Fruit fly (Drosophila melanogaster) whole organism, pupa: Measurements from ENCODE around the gene Fmr1.

Source experiments
- CG10348 ChIP-seq: fragments of 200-800 bp; sonication (Bioruptor generic); IDR thresholded peaks from 2 replicates; pipeline ENCODE4 v1.3.6; 2022; ENCODE audit warnings: missing biosample characterization, missing genetic modification characterization
- CG12605 ChIP-seq: fragments of 200-800 bp; sonication (Bioruptor generic); IDR thresholded peaks from 2 replicates; pipeline ENCODE4 v1.3.6; 2022; ENCODE audit warnings: missing biosample characterization, missing genetic modification characterization
- CG13204 ChIP-seq: fragments of 200-800 bp; sonication (Bioruptor generic); optimal IDR thresholded peaks from 2 replicates; lab custom pipeline; 2018; ENCODE audit warnings: missing biosample characterization, mild to moderate bottlenecking, missing genetic modification characterization, moderate library complexity
- CG14655 ChIP-seq: fragments of 200-800 bp; sonication (Bioruptor generic); optimal IDR thresholded peaks from 3 replicates; lab custom pipeline; 2017; ENCODE audit warnings: mild to moderate bottlenecking, missing biosample characterization, missing genetic modification reagents, missing genetic modification characterization
- CG17806 ChIP-seq: fragments of 200-800 bp; sonication (Bioruptor generic); optimal IDR thresholded peaks from 2 replicates; lab custom pipeline; 2018; ENCODE audit warnings: missing biosample characterization, mild to moderate bottlenecking, missing genetic modification characterization, moderate library complexity
- CG32121 ChIP-seq: fragments of 200-800 bp; sonication (Bioruptor generic); IDR thresholded peaks from 2 replicates; pipeline ENCODE4 v1.3.6; 2022; ENCODE audit warnings: missing biosample characterization, missing genetic modification characterization
- CG34367 ChIP-seq: fragments of 200-800 bp; sonication (Bioruptor generic); optimal IDR thresholded peaks from 2 replicates; lab custom pipeline; 2018; ENCODE audit warnings: missing biosample characterization, mild to moderate bottlenecking, missing genetic modification characterization
- CG4496 ChIP-seq: fragments of 200-800 bp; sonication (Bioruptor generic); IDR thresholded peaks from 3 replicates; pipeline ENCODE4 v1.3.6; 2022; ENCODE audit warnings: missing biosample characterization, missing genetic modification characterization
- CG8159 ChIP-seq: fragments of 200-800 bp; sonication (Bioruptor generic); optimal IDR thresholded peaks from 3 replicates; lab custom pipeline; 2018; ENCODE audit warnings: missing biosample characterization, mild to moderate bottlenecking, missing genetic modification characterization, moderate library complexity
- CG8301 ChIP-seq: fragments of 200-800 bp; sonication (Bioruptor generic); optimal IDR thresholded peaks from 2 replicates; lab custom pipeline; 2018; ENCODE audit warnings: missing biosample characterization, mild to moderate bottlenecking, missing genetic modification characterization
- CG9948 ChIP-seq: fragments of 200-800 bp; sonication (Bioruptor generic); optimal IDR thresholded peaks from 2 replicates; lab custom pipeline; 2018; ENCODE audit warnings: missing biosample characterization, mild to moderate bottlenecking, missing genetic modification characterization, moderate library complexity
- D1 ChIP-seq: fragments of 200-800 bp; sonication (Bioruptor generic); optimal IDR thresholded peaks from 2 replicates; lab custom pipeline; 2018; ENCODE audit warnings: missing biosample characterization, mild to moderate bottlenecking, missing genetic modification characterization, moderate library complexity
- EcR ChIP-seq: fragments of 200-800 bp; sonication (Bioruptor generic); optimal IDR thresholded peaks from 3 replicates; lab custom pipeline; 2019; ENCODE audit warnings: missing biosample characterization, missing genetic modification characterization, mild to moderate bottlenecking, moderate library complexity, missing genetic modification reagents
- Ets98B ChIP-seq: fragments of 200-800 bp; sonication (Bioruptor generic); IDR thresholded peaks from 2 replicates; pipeline ENCODE4 v1.3.6; 2022; ENCODE audit warnings: missing biosample characterization, missing genetic modification characterization
- Pif1A ChIP-seq: fragments of 200-800 bp; sonication (Bioruptor generic); optimal IDR thresholded peaks from 3 replicates; lab custom pipeline; 2016; ENCODE audit warnings: missing biosample characterization, missing genetic modification characterization
- Pif1B ChIP-seq: fragments of 200-800 bp; sonication (Bioruptor generic); optimal IDR thresholded peaks from 3 replicates; lab custom pipeline; 2016; ENCODE audit warnings: missing biosample characterization, missing genetic modification characterization
- Snoo ChIP-seq: fragments of 200-800 bp; sonication (Bioruptor generic); optimal IDR thresholded peaks from 3 replicates; lab custom pipeline; 2017; ENCODE audit warnings: missing biosample characterization, mild to moderate bottlenecking, missing genetic modification characterization, inconsistent platforms
- fd96Ca ChIP-seq: fragments of 200-800 bp; sonication (Bioruptor generic); IDR thresholded peaks from 3 replicates; pipeline ENCODE4 v1.3.6; 2022; ENCODE audit warnings: missing biosample characterization, missing genetic modification characterization
- gl ChIP-seq: fragments of 200-800 bp; sonication (Bioruptor generic); optimal IDR thresholded peaks from 2 replicates; lab custom pipeline; 2018; ENCODE audit warnings: missing biosample characterization, mild to moderate bottlenecking, missing genetic modification characterization
- rn ChIP-seq: fragments of 200-800 bp; sonication (Bioruptor generic); IDR thresholded peaks from 2 replicates; pipeline ENCODE4 v1.3.6; 2022; ENCODE audit warnings: missing biosample characterization, missing genetic modification characterization

Gene Fmr1

DNA sequence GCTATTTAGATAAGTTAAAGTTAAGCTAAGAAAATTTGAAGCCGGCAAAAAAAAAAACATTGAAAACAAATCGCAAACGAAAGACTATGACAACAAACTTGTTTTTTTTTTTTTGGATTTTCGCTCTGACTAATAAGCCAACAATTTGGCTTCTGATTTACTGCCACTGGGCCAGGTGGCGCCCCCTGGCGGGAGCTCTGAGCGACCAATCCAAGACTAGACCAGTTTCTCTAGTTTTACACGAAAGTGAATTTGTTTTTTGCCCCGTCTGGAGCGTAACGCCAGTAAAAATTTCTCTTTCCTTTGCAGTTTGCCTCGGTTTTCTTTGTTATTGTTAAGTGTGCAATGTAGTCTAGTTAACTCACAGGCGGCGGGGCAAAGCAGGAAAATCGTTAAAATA lies 14.8 kb upstream of the Fmr1 start:
- no peak for TF ChIP-seq gl
- TF ChIP-seq Pif1A (GFP tag; lab: Kevin White, UChicago), result no peak
- 0 out of 3 replicates have a peak, but pooled peaks have one; percentile 29 for TF ChIP-seq fd96Ca (GFP tag; lab: Robert Waterston, UW)
- TF ChIP-seq CG14655 (GFP tag; lab: Kevin White, UChicago), result peak; percentile 52
- TF ChIP-seq CG13204 (GFP tag; lab: Kevin White, UChicago), result no peak
- TF ChIP-seq Ets98B (GFP tag; lab: Robert Waterston, UW), result peak; percentile 42; the same call in 1 of the 2 replicates
- TF ChIP-seq CG4496 (GFP tag; lab: Robert Waterston, UW), result peak; percentile 41; the same call in 1 of the 3 replicates
- peak; percentile 45 for TF ChIP-seq CG8301

DNA sequence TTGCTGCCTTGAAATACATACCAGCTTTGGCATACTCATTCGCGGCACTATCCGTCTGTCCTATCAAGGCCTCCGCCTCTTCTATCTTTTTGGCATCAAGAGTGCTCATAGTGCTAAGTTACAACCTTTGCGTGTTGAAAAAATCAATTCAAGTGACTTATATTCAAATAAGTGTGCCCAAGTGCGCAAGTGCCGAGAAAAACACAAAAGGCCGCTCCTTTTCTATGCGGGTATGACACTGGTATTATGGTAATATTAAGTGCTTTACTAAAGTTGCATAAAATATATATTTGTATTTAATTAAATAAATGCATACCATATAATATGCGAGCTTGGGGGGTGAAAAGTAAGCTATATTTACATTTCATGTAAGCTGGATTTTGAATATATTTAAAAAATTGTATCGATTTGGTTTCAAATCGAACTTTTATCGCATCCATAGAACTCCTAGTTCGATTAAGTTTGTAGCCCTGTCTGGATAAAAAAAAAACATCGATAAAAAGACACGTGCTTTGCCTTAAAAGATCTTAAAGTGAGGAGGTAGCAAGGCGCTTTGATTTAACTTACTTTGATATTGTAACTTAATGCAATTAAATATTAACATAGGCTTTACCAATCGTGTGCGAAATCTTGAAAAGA lies 11.5 kb upstream of the Fmr1 start, which contains the start of the genes gammaSnap2 and ATPsynepsilonL:
Gene gammaSnap2 (minus strand): TSS at position 135 of the 639 bp plus-strand sequence.
Gene ATPsynepsilonL (plus strand): TSS at position 508 of the 639 bp plus-strand sequence.
- no peak for TF ChIP-seq CG32121 (GFP tag; lab: Robert Waterston, UW)
- peak; percentile 18 for TF ChIP-seq CG17806 (tag; lab: Kevin White, UChicago)

DNA sequence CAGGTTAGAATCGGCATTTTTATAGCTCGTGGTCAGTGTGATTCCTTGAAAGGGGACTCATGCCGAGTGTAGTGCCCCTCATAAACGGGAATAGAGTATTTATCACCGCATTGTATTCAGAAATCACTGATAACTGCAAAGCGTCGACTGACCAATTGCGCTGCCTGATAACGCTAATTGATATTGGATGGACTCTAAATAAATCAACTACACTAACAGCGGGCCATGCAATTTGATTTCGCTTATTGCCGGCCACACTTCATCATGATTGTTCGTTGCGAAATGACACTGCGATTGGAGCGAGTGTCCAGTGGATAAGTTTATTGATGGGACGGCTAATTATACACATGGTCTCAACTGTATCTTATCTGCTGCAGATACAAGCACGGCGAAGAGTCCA lies 9.7 kb upstream of the Fmr1 start:
- no peak for TF ChIP-seq Pif1B (GFP tag; lab: Kevin White, UChicago)
- TF ChIP-seq Pif1A (GFP tag; lab: Kevin White, UChicago), result no peak
- no peak for TF ChIP-seq Snoo (tag; lab: Kevin White, UChicago)
- TF ChIP-seq CG13204 (GFP tag; lab: Kevin White, UChicago), result no peak

DNA sequence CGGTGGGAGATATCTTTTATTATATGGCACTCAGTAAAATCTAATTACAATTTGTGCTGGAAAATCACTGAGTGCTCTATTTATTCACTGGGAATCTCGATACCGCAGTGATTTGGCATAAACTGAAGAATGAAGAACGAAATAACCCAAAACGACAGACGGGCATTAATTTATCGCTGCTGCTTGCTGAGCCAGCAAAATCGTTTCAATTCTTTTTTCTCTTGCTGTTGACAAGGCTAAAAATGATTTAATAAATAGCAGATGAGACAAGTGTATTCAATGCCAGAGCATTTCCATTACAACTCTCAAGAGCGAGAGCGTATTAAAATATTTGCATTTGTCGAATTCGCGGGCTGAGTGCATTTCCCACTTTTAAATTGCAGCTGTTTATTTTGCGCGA lies 5.9 kb upstream of the Fmr1 start:
- no peak for TF ChIP-seq CG17806 (tag; lab: Kevin White, UChicago)

DNA sequence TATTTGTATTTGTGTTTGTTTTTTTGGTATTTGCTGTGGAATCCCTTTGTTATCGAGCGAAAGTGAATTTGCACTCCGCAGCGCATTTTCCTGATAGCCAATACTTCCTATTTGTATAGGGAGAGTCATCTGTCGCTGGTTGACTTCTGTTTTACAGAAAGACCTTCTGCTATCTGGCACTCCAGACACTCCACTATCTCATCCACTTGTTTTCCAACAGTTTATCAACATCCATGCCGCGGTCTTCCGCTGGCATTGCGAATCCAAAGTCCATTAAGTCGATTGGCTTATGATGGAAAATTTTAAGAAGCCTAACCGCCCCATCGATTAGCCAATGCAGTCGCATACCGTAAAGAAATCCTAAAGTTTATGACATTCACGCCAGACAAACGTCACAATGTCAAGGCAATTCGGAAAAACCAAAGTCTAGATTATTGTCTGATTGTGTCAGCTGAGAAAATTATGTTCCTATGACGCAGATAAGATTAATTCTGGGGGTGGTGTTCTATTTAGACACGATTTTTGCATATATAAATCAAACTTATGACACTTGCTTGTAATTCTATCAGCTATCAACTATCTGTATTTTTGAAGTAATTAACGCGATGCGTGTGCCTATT lies 5.1 kb upstream of the Fmr1 start:
- TF ChIP-seq CG14655 (GFP tag; lab: Kevin White, UChicago), result peak; percentile 40
- TF ChIP-seq CG8159, result peak; percentile 13
- TF ChIP-seq EcR (GFP tag; lab: Kevin White, UChicago), result peak; percentile 30
- TF ChIP-seq Pif1A (GFP tag; lab: Kevin White, UChicago), result peak; percentile 24
- no peak for TF ChIP-seq CG8301
- no peak for TF ChIP-seq CG10348 (GFP tag; lab: Robert Waterston, UW)
- no peak for TF ChIP-seq CG34367 (tag; lab: Kevin White, UChicago)
- no peak for TF ChIP-seq Snoo (tag; lab: Kevin White, UChicago)
- TF ChIP-seq gl, result peak; percentile 42

DNA sequence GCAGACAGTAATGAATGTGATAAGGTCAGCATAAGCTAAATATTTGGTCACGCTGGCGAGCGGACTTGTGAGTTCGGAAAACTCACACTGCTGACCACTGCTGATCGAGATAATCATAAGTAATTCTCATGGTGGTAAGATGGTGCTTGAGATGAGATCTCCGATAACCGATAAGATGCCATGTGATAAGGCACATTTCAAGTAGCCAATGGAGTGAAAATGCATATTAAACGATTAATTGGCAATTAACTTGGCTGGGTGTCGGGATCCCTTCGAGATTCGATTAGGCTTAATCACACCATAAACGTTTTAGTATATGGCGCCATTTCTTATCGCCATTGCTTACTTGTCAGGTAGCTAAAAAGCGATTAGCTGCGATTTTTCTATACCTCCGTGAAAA lies 3.8 kb upstream of the Fmr1 start:
- TF ChIP-seq CG8159 (no peak), CG34367 (tag; lab: Kevin White, UChicago) (no peak), CG13204 (GFP tag; lab: Kevin White, UChicago) (no peak), CG8301 (no peak), Pif1A (GFP tag; lab: Kevin White, UChicago) (no peak), CG10348 (GFP tag; lab: Robert Waterston, UW) (no peak), CG4496 (GFP tag; lab: Robert Waterston, UW) (no peak), CG17806 (tag; lab: Kevin White, UChicago) (no peak), CG12605 (GFP tag; lab: Robert Waterston, UW) (no peak), Ets98B (GFP tag; lab: Robert Waterston, UW) (no peak), CG9948 (tag; lab: Kevin White, UChicago) (no peak), CG14655 (GFP tag; lab: Kevin White, UChicago) (no peak), Snoo (tag; lab: Kevin White, UChicago) (no peak), CG32121 (GFP tag; lab: Robert Waterston, UW) (no peak), D1 (tag; lab: Kevin White, UChicago) (no peak), fd96Ca (GFP tag; lab: Robert Waterston, UW) (no peak), rn (no peak)

DNA sequence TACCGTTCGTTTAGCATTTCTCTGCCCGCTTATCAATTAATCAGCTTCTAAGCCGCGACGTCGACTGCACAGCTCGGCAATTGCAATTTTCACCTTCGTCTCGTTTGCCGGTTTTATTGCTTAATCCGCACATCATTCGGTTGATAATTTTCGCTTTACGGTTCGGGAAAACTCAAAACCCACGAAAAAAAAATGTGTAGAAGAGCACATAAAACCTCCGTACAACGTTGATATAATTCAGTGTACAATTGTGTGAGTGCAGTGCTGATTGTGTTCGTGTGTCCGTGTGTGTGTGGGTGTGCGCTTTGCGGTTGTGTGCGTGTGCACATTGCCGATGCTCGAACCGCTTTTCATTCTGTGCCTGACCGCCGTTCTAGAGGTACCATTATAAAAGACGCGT lies 2.3 kb upstream of the Fmr1 start, which contains the start of gene CAH7:
Gene CAH7 (plus strand): TSS at position 43 of the 400 bp plus-strand sequence.
- TF ChIP-seq CG8159, result no peak
- TF ChIP-seq gl, result no peak
- TF ChIP-seq CG8301, result no peak
- TF ChIP-seq CG12605 (GFP tag; lab: Robert Waterston, UW), result no peak
- TF ChIP-seq CG32121 (GFP tag; lab: Robert Waterston, UW), result no peak
- peak; percentile 5 for TF ChIP-seq CG13204 (GFP tag; lab: Kevin White, UChicago)
- TF ChIP-seq CG34367 (tag; lab: Kevin White, UChicago), result no peak
- no peak for TF ChIP-seq Snoo (tag; lab: Kevin White, UChicago)
- TF ChIP-seq fd96Ca (GFP tag; lab: Robert Waterston, UW), result peak; percentile 60; the same call in 2 of the 3 replicates
